Worm (Caenorhabditis elegans) whole organism, mixed stage, embryonic: ENCODE data around the gene unc-85.

Experiments used
- M03D4.4 ChIP-seq: sonication (generic microtip); optimal IDR thresholded peaks from 2 replicates; lab custom pipeline; 2017; ENCODE audit warnings: mild to moderate bottlenecking, missing genetic modification characterization, missing compliant biosample characterization
- bed-3 ChIP-seq: fragments of 200-800 bp; sonication (Bioruptor generic); optimal IDR thresholded peaks from 3 replicates; lab custom pipeline; 2018; ENCODE audit warnings: mild to moderate bottlenecking, missing genetic modification characterization, moderate library complexity, missing compliant biosample characterization
- blmp-1 ChIP-seq: fragments of 150-350 bp; optimal IDR thresholded peaks from 2 replicates; lab custom pipeline; 2014; ENCODE audit warnings: missing biosample characterization, missing genetic modification characterization
- ceh-39 ChIP-seq: fragments of 150-350 bp; optimal IDR thresholded peaks from 2 replicates; lab custom pipeline; 2014; ENCODE audit warnings: missing biosample characterization, missing genetic modification characterization
- ceh-43 ChIP-seq: fragments of 200-800 bp; sonication (Bioruptor generic); optimal IDR thresholded peaks from 2 replicates; lab custom pipeline; 2018; ENCODE audit warnings: mild to moderate bottlenecking, missing genetic modification characterization, moderate library complexity, missing compliant biosample characterization
- ceh-83 ChIP-seq: fragments of 200-800 bp; sonication (Bioruptor generic); optimal IDR thresholded peaks from 2 replicates; lab custom pipeline; 2018; ENCODE audit warnings: mild to moderate bottlenecking, missing genetic modification characterization, missing compliant biosample characterization
- ces-1 ChIP-seq: fragments of 150-350 bp; optimal IDR thresholded peaks from 2 replicates; lab custom pipeline; 2014; ENCODE audit warnings: missing biosample characterization, missing genetic modification reagents, missing genetic modification characterization
- cnd-1 ChIP-seq: fragments of 200-800 bp; sonication (Bioruptor generic); optimal IDR thresholded peaks from 2 replicates; lab custom pipeline; 2018; ENCODE audit warnings: mild to moderate bottlenecking, missing genetic modification characterization, missing compliant biosample characterization
- drap-1 ChIP-seq: fragments of 200-800 bp; sonication (Bioruptor generic); optimal IDR thresholded peaks from 3 replicates; lab custom pipeline; 2018; ENCODE audit warnings: mild to moderate bottlenecking, missing genetic modification characterization, missing compliant biosample characterization
- elt-1 ChIP-seq: sonication (generic microtip); optimal IDR thresholded peaks from 2 replicates; lab custom pipeline; 2017; ENCODE audit warnings: missing genetic modification characterization, mild to moderate bottlenecking, missing compliant biosample characterization, antibody characterized with exemption, moderate library complexity, borderline replicate concordance; ENCODE audit not compliant: insufficient read depth
- elt-3 ChIP-seq: fragments of 150-350 bp; optimal IDR thresholded peaks from 2 replicates; lab custom pipeline; 2014; ENCODE audit warnings: missing biosample characterization, missing genetic modification characterization
- flh-1 ChIP-seq: fragments of 200-800 bp; sonication (Bioruptor generic); optimal IDR thresholded peaks from 2 replicates; lab custom pipeline; 2018; ENCODE audit warnings: mild to moderate bottlenecking, missing genetic modification characterization, moderate library complexity, missing compliant biosample characterization
- ham-2 ChIP-seq: fragments of 200-800 bp; sonication (Bioruptor generic); optimal IDR thresholded peaks from 2 replicates; lab custom pipeline; 2018; ENCODE audit warnings: mild to moderate bottlenecking, missing genetic modification characterization, missing compliant biosample characterization
- hlh-1 ChIP-seq: fragments of 150-350 bp; optimal IDR thresholded peaks from 2 replicates; lab custom pipeline; 2014; ENCODE audit warnings: missing biosample characterization, missing genetic modification reagents, missing genetic modification characterization
- lin-13 ChIP-seq: fragments of 150-350 bp; optimal IDR thresholded peaks from 2 replicates; lab custom pipeline; 2014; ENCODE audit warnings: missing biosample characterization, missing genetic modification characterization
- lin-32 ChIP-seq: fragments of 200-800 bp; sonication (Bioruptor generic); optimal IDR thresholded peaks from 2 replicates; lab custom pipeline; 2018; ENCODE audit warnings: mild to moderate bottlenecking, missing genetic modification characterization, missing compliant biosample characterization
- lsy-2 ChIP-seq: fragments of 150-350 bp; optimal IDR thresholded peaks from 2 replicates; lab custom pipeline; 2014; ENCODE audit warnings: missing biosample characterization, missing genetic modification characterization
- mab-5 ChIP-seq: fragments of 150-350 bp; optimal IDR thresholded peaks from 2 replicates; lab custom pipeline; 2014; ENCODE audit warnings: missing biosample characterization, missing genetic modification characterization
- mep-1 ChIP-seq: fragments of 150-350 bp; optimal IDR thresholded peaks from 2 replicates; lab custom pipeline; 2017; ENCODE audit warnings: missing biosample characterization, missing genetic modification reagents, missing genetic modification characterization, inconsistent platforms
- mls-2 ChIP-seq: sonication (generic microtip); optimal IDR thresholded peaks from 2 replicates; lab custom pipeline; 2016; ENCODE audit warnings: mild to moderate bottlenecking, missing genetic modification characterization, moderate library complexity, missing compliant biosample characterization
- nhr-12 ChIP-seq: fragments of 150-350 bp; optimal IDR thresholded peaks from 2 replicates; lab custom pipeline; 2014; ENCODE audit warnings: missing biosample characterization, missing genetic modification characterization
- nhr-2 ChIP-seq: fragments of 150-350 bp; optimal IDR thresholded peaks from 2 replicates; lab custom pipeline; 2014; ENCODE audit warnings: missing biosample characterization, missing genetic modification characterization
- nhr-237 ChIP-seq: fragments of 150-350 bp; optimal IDR thresholded peaks from 2 replicates; lab custom pipeline; 2014; ENCODE audit warnings: missing biosample characterization, missing genetic modification characterization
- nhr-28 ChIP-seq: fragments of 150-350 bp; optimal IDR thresholded peaks from 2 replicates; lab custom pipeline; 2014; ENCODE audit warnings: missing biosample characterization, missing genetic modification characterization
- nhr-76 ChIP-seq: sonication (generic microtip); optimal IDR thresholded peaks from 2 replicates; lab custom pipeline; 2017; ENCODE audit warnings: missing biosample characterization, missing genetic modification characterization
- pha-4 ChIP-seq: fragments of 150-350 bp; optimal IDR thresholded peaks from 2 replicates; lab custom pipeline; 2018; ENCODE audit warnings: missing biosample characterization, missing genetic modification reagents, missing genetic modification characterization
- sem-2 ChIP-seq: fragments of 200-800 bp; sonication (Bioruptor generic); optimal IDR thresholded peaks from 2 replicates; lab custom pipeline; 2018; ENCODE audit warnings: mild to moderate bottlenecking, missing genetic modification characterization, missing compliant biosample characterization
- snpc-4 ChIP-seq: fragments of 150-350 bp; optimal IDR thresholded peaks from 2 replicates; lab custom pipeline; 2014; ENCODE audit warnings: missing biosample characterization, missing genetic modification characterization
- sptf-1 ChIP-seq: sonication (generic microtip); optimal IDR thresholded peaks from 2 replicates; lab custom pipeline; 2017; ENCODE audit warnings: mild to moderate bottlenecking, missing genetic modification characterization, moderate library complexity, missing compliant biosample characterization
- tbx-8 ChIP-seq: fragments of 200-800 bp; sonication (Bioruptor generic); optimal IDR thresholded peaks from 2 replicates; lab custom pipeline; 2018; ENCODE audit warnings: mild to moderate bottlenecking, missing genetic modification characterization, moderate library complexity, missing compliant biosample characterization
- unc-120 ChIP-seq: sonication (generic microtip); optimal IDR thresholded peaks from 2 replicates; lab custom pipeline; 2017; ENCODE audit warnings: missing genetic modification characterization, missing compliant biosample characterization; ENCODE audit not compliant: poor library complexity, severe bottlenecking
- unc-39 ChIP-seq: fragments of 150-350 bp; optimal IDR thresholded peaks from 2 replicates; lab custom pipeline; 2014; ENCODE audit warnings: missing biosample characterization, missing genetic modification characterization
- unc-62 ChIP-seq: fragments of 150-350 bp; optimal IDR thresholded peaks from 2 replicates; lab custom pipeline; 2014; ENCODE audit warnings: missing biosample characterization, missing genetic modification reagents, missing genetic modification characterization
- zip-8 ChIP-seq: fragments of 150-350 bp; optimal IDR thresholded peaks from 2 replicates; lab custom pipeline; 2014; ENCODE audit warnings: missing biosample characterization, missing genetic modification characterization
- ztf-11 ChIP-seq: fragments of 150-350 bp; optimal IDR thresholded peaks from 2 replicates; lab custom pipeline; 2014; ENCODE audit warnings: missing biosample characterization, missing genetic modification characterization

Gene unc-85

DNA sequence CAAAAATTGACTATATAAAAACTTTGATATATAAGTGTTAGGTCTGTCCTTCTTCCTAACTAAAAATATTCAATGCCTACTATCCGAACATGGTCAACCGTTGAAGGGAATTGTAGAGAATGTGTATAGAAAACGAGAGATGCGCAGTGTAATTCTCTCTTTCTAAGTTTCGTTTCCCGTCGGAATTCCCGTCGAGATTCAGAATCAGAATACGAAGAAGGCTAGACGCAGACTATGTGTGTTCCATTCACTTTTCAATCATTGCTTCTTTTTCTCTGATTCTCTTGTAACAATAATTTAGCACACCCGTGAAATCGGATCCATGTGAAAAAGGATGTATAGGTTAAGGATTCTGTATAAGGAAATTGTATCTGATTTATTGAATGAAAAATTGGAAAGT, 32.6 kb downstream of the unc-85 start:
- TF ChIP-seq snpc-4 (tag; lab: Kevin White, UChicago) (no peak), blmp-1 (tag; lab: Kevin White, UChicago) (peak; percentile 84)

DNA sequence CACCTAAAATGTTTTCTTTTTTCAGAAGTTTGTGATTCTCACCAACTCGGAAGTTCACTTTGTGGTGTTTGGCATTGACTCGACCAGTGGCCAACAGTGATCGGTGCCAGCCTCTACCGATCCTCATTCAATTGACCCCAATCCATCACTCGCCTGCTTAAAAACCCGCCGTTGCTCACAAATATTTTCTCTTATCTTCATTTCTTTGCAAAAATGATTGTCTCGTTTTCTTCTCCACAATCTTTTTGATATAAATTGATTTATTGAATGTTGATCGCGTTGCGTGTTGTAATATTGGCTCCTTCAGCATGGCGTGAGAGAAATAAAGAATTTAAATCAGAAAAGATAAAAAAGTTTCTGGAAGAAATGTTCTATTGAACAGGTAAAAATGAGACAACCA, 34.7 kb downstream of the unc-85 start:
- peak; percentile 12 for TF ChIP-seq mab-5 (tag; lab: Kevin White, UChicago)
- no peak for TF ChIP-seq pha-4
- peak; percentile 2 for TF ChIP-seq unc-62 (GFP tag; lab: Kevin White, UChicago)
- TF ChIP-seq mep-1 (tag; lab: Kevin White, UChicago) = no peak

DNA sequence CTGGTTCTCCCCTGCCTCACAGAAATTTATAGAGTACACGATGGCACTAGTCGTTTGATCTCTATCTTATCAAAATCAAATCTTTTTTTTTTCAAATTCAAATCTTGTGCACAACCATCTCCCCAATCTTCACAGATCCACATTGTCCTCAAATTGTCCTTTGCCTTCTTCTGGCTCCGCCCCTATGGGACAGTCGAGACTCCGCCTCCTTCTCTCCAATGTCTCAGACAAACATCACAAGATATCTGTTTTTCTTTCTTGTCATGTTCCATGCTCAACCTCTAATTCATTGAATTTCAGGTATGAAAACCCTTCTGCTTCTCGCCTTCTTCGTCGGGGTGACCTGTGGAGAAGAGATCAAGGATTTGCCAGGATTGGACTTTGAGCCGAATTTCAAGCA, 35.5 kb downstream of the unc-85 start, which contains the start of gene ctsa-1.1:
TSS of gene ctsa-1.1 (plus strand) at position 301 of the 400 bp plus-strand sequence.
- TF ChIP-seq mab-5 (tag; lab: Kevin White, UChicago) (no peak), snpc-4 (tag; lab: Kevin White, UChicago) (no peak), elt-3 (no peak), ham-2 (GFP tag; lab: Kevin White, UChicago) (no peak), mls-2 (tag; lab: Kevin White, UChicago) (no peak)

DNA sequence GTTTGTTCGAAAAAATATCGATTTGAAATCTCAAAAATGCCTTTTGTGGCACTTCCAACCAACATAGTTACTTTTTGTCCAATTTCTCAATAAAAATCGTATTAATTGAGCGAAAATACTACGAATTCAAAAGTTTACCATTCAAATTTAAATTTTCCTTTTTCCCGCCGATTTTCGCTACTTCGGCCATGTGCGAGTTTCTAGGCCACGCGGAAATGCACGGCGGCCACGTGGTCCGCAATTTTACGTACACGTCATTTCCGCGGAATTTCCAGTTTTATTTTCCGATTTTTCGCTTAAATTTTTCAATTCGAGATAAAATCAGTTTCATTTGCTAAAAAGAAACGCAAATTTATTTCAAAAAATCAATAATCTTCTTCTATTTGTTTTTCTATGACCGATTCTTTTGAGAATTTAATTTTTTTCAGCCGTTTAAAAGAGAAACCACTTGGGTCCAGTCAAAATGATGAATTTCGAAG, 38.2 kb downstream of the unc-85 start, which contains the start of gene eas-1:
TSS of gene eas-1 (plus strand) at position 429 of the 479 bp plus-strand sequence.
- TF ChIP-seq elt-1 (tag; lab: Kevin White, UChicago) (no peak), nhr-28 (tag; lab: Kevin White, UChicago) (no peak), sptf-1 (tag; lab: Kevin White, UChicago) (peak; percentile 43), blmp-1 (tag; lab: Kevin White, UChicago) (no peak), zip-8 (tag; lab: Kevin White, UChicago) (no peak), drap-1 (GFP tag; lab: Kevin White, UChicago) (peak; percentile 18), snpc-4 (tag; lab: Kevin White, UChicago) (no peak), lin-32 (GFP tag; lab: Kevin White, UChicago) (peak; percentile 25), cnd-1 (no peak), elt-3 (no peak), ham-2 (GFP tag; lab: Kevin White, UChicago) (no peak), tbx-8 (GFP tag; lab: Kevin White, UChicago) (no peak), flh-1 (no peak), nhr-12 (tag; lab: Kevin White, UChicago) (no peak), ceh-39 (no peak), mls-2 (tag; lab: Kevin White, UChicago) (peak; percentile 31), bed-3 (no peak), pha-4 (peak; percentile 46), nhr-237 (tag; lab: Kevin White, UChicago) (peak; percentile 45), mab-5 (tag; lab: Kevin White, UChicago) (no peak), unc-62 (GFP tag; lab: Kevin White, UChicago) (no peak), nhr-2 (tag; lab: Kevin White, UChicago) (no peak), hlh-1 (tag; lab: Kevin White, UChicago) (no peak), lin-13 (tag; lab: Kevin White, UChicago) (peak; percentile 38), ztf-11 (tag; lab: Kevin White, UChicago) (no peak), ces-1 (GFP tag; lab: Kevin White, UChicago) (peak; percentile 12), mep-1 (tag; lab: Kevin White, UChicago) (peak; percentile 68), sem-2 (GFP tag; lab: Kevin White, UChicago) (no peak), lsy-2 (tag; lab: Kevin White, UChicago) (peak; percentile 64), nhr-76 (no peak), unc-120 (no peak), M03D4.4 (no peak), ceh-43 (GFP tag; lab: Kevin White, UChicago) (no peak), unc-39 (tag; lab: Kevin White, UChicago) (no peak), ceh-83 (GFP tag; lab: Kevin White, UChicago) (no peak)
